Worm (Caenorhabditis elegans): ENCODE results near the gene F53E4.1.
"Not testable (repeated sequence)": the region's sequence is repeated elsewhere in the genome, so short reads cannot be mapped to it uniquely, and the experiment has no call there.

F53E4.1 gene

ce11 chrV:15666718-15667117, 1.4 kb downstream of the F53E4.1 start:
- TF ChIP-seq ref-1 (GFP tag; conservative IDR thresholded peaks at IDR 0.05) = no peak
- TF ChIP-seq ztf-29 (GFP tag; IDR thresholded peaks at IDR 0.05) = no peak
- TF ChIP-seq ztf-23 (GFP tag; IDR thresholded peaks at IDR 0.05) = no peak
- TF ChIP-seq T22C8.4 (GFP tag; IDR thresholded peaks at IDR 0.05) = no peak
- no peak for TF ChIP-seq flt-1 (GFP tag; IDR thresholded peaks at IDR 0.05)
- TF ChIP-seq med-1 (GFP tag; optimal IDR thresholded peaks at IDR 0.05; ENCODE audit: insufficient read depth) = no peak
- TF ChIP-seq tab-1 (GFP tag; IDR thresholded peaks at IDR 0.05) = no peak
- TF ChIP-seq cog-1 (tag; optimal IDR thresholded peaks at IDR 0.05) = no peak
- no peak for TF ChIP-seq klf-2 (GFP tag; conservative IDR thresholded peaks at IDR 0.05)

DNA sequence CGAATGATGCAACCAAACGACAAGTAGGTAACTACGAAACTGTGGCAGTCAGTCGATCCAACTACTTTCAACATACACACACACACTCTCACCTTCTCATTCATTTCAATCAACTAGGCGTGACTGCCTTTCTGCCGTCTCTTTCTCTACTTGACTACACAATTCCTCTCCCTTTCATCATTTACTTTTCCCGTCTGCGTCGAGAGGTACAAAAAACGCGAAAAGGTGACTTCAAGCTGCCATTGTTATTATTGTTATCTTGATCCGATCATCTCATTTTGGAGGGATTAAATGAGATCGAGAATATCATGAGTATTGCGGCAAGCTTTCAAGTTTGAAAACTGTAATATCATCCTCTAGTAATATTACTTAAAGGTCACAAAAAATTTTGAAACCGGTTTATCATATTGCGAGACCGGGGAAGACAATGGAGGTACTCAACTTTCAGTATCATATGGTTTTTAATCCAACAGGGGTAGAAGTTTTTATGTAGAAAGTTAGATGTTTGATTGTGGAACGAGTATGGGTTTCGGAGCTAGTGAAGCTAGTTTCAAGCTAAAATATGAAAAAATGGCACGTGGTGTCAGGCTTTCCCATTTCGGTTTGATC, 3.9 kb downstream of the F53E4.1 start:
- TF ChIP-seq ztf-29 (GFP tag; IDR thresholded peaks at IDR 0.05) (no peak), ztf-23 (GFP tag; IDR thresholded peaks at IDR 0.05) (no peak), klf-2 (GFP tag; conservative IDR thresholded peaks at IDR 0.05) (no peak), med-1 (GFP tag; optimal IDR thresholded peaks at IDR 0.05; ENCODE audit: insufficient read depth) (no peak), tab-1 (GFP tag; IDR thresholded peaks at IDR 0.05) (no peak), flt-1 (GFP tag; IDR thresholded peaks at IDR 0.05) (no peak), cog-1 (tag; optimal IDR thresholded peaks at IDR 0.05) (no peak), T22C8.4 (GFP tag; IDR thresholded peaks at IDR 0.05) (no peak), ref-1 (GFP tag; conservative IDR thresholded peaks at IDR 0.05) (no peak)

DNA sequence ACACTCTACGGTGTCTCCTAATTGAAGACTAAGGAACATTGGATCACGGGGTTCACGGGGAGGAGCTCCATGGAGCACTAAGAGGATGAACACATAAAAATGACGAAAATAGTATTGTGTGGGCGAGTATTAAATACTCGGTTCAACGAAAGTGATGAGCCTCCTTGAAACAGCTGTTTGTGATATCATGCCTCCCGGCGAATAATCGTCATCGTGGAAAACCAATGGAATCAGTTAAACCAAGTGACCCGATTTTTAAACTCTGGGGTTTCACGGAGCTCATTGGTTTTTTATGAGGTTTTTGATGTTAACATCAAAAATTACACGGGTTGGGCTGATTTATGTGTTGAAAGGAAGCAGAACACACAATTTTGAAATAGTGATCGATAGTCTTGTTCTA, 6.5 kb downstream of the F53E4.1 start:
- no peak for TF ChIP-seq med-1 (GFP tag; optimal IDR thresholded peaks at IDR 0.05; ENCODE audit: insufficient read depth)
- TF ChIP-seq flt-1 (GFP tag; IDR thresholded peaks at IDR 0.05) = no peak
- TF ChIP-seq ztf-23 (GFP tag; IDR thresholded peaks at IDR 0.05) = no peak
- no peak for TF ChIP-seq ztf-29 (GFP tag; IDR thresholded peaks at IDR 0.05)
- no peak for TF ChIP-seq tab-1 (GFP tag; IDR thresholded peaks at IDR 0.05)
- TF ChIP-seq T22C8.4 (GFP tag; IDR thresholded peaks at IDR 0.05) = no peak
- TF ChIP-seq klf-2 (GFP tag; conservative IDR thresholded peaks at IDR 0.05) = no peak
- TF ChIP-seq ref-1 (GFP tag; conservative IDR thresholded peaks at IDR 0.05) = no peak
- no peak for TF ChIP-seq cog-1 (tag; optimal IDR thresholded peaks at IDR 0.05)

ce11 chrV:15661003-15661402, 7.1 kb downstream of the F53E4.1 start:
- no peak for TF ChIP-seq ztf-23 (GFP tag; IDR thresholded peaks at IDR 0.05)
- TF ChIP-seq klf-2 (GFP tag; conservative IDR thresholded peaks at IDR 0.05) = no peak
- no peak for TF ChIP-seq flt-1 (GFP tag; IDR thresholded peaks at IDR 0.05)
- TF ChIP-seq med-1 (GFP tag; optimal IDR thresholded peaks at IDR 0.05; ENCODE audit: insufficient read depth) = no peak
- no peak for TF ChIP-seq cog-1 (tag; optimal IDR thresholded peaks at IDR 0.05)
- no peak for TF ChIP-seq tab-1 (GFP tag; IDR thresholded peaks at IDR 0.05)
- no peak for TF ChIP-seq ref-1 (GFP tag; conservative IDR thresholded peaks at IDR 0.05)
- no peak for TF ChIP-seq ztf-29 (GFP tag; IDR thresholded peaks at IDR 0.05)
- TF ChIP-seq T22C8.4 (GFP tag; IDR thresholded peaks at IDR 0.05) = no peak

ce11 chrV:15658262-15659060, 9.6 kb downstream of the F53E4.1 start:
- TF ChIP-seq tab-1 (GFP tag; IDR thresholded peaks at IDR 0.05) (no peak), ref-1 (GFP tag; conservative IDR thresholded peaks at IDR 0.05) (no peak), ztf-29 (GFP tag; IDR thresholded peaks at IDR 0.05) (no peak), flt-1 (GFP tag; IDR thresholded peaks at IDR 0.05) (no peak), ztf-23 (GFP tag; IDR thresholded peaks at IDR 0.05) (no peak), cog-1 (tag; optimal IDR thresholded peaks at IDR 0.05) (no peak), klf-2 (GFP tag; conservative IDR thresholded peaks at IDR 0.05) (no peak), med-1 (GFP tag; optimal IDR thresholded peaks at IDR 0.05; ENCODE audit: insufficient read depth) (no peak), T22C8.4 (GFP tag; IDR thresholded peaks at IDR 0.05) (no peak)

DNA sequence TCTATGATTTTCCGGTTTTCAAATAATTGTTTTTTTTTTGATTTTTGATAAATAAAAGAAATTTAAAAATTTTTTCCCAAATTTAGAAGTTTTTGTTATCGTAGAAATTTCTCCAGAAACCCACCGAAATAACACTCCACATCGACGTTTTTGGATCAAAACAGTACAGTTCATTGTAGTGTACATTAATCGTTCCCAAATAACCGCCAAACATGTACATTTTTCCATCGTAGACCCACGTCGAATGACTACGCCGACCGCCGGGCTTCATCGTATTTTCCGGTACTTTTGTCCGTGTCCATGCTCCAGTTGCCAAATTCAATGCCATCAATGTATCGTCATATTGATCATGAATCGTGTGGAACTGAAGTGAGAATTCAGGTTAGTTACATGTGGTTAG, 14.0 kb downstream of the F53E4.1 start, which contains the start of gene F53E4.2:
Gene F53E4.2 (plus strand): TSS at position 301 of the 400 bp plus-strand sequence.
- no peak for TF ChIP-seq ref-1 (GFP tag; conservative IDR thresholded peaks at IDR 0.05)
- TF ChIP-seq med-1 (GFP tag; optimal IDR thresholded peaks at IDR 0.05; ENCODE audit: insufficient read depth) = no peak
- no peak for TF ChIP-seq T22C8.4 (GFP tag; IDR thresholded peaks at IDR 0.05)
- no peak for TF ChIP-seq ztf-23 (GFP tag; IDR thresholded peaks at IDR 0.05)
- TF ChIP-seq klf-2 (GFP tag; conservative IDR thresholded peaks at IDR 0.05) = no peak

ce11 chrV:15652147-15652546, 16.0 kb downstream of the F53E4.1 start:
- no peak for TF ChIP-seq cog-1 (tag; optimal IDR thresholded peaks at IDR 0.05)
- TF ChIP-seq T22C8.4 (GFP tag; IDR thresholded peaks at IDR 0.05) = no peak
- no peak for TF ChIP-seq klf-2 (GFP tag; conservative IDR thresholded peaks at IDR 0.05)
- no peak for TF ChIP-seq ztf-23 (GFP tag; IDR thresholded peaks at IDR 0.05)
- TF ChIP-seq ref-1 (GFP tag; conservative IDR thresholded peaks at IDR 0.05) = no peak
- no peak for TF ChIP-seq flt-1 (GFP tag; IDR thresholded peaks at IDR 0.05)
- no peak for TF ChIP-seq ztf-29 (GFP tag; IDR thresholded peaks at IDR 0.05)
- TF ChIP-seq med-1 (GFP tag; optimal IDR thresholded peaks at IDR 0.05; ENCODE audit: insufficient read depth) = no peak
- TF ChIP-seq tab-1 (GFP tag; IDR thresholded peaks at IDR 0.05) = no peak

DNA sequence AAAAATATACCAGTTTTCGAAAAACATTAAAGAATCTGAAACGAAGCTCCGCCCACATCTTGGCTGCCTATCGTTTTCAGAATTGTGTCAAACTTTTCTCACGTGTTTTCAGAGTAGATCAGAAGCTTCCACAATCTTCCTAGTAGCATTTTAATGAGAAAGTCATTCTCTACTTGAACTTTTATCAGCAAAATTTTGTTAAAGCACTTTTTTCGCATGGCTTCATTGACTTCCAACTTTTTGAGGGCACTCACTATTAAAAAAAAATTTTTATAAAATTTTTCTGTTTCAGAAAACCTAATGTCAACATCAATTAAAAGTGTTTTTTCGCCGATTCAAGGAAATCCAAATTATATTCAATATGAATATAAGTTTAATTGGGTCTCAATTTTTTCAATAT, 17.9 kb downstream of the F53E4.1 start, which contains the start of gene sru-42:
Gene sru-42 (plus strand): TSS at position 301 of the 400 bp plus-strand sequence.
- TF ChIP-seq ztf-29 (GFP tag; IDR thresholded peaks at IDR 0.05) (no peak), flt-1 (GFP tag; IDR thresholded peaks at IDR 0.05) (no peak), cog-1 (tag; optimal IDR thresholded peaks at IDR 0.05) (no peak), tab-1 (GFP tag; IDR thresholded peaks at IDR 0.05) (no peak), med-1 (GFP tag; optimal IDR thresholded peaks at IDR 0.05; ENCODE audit: insufficient read depth) (no peak), ztf-23 (GFP tag; IDR thresholded peaks at IDR 0.05) (no peak), ref-1 (GFP tag; conservative IDR thresholded peaks at IDR 0.05) (no peak), klf-2 (GFP tag; conservative IDR thresholded peaks at IDR 0.05) (no peak), T22C8.4 (GFP tag; IDR thresholded peaks at IDR 0.05) (no peak)

DNA sequence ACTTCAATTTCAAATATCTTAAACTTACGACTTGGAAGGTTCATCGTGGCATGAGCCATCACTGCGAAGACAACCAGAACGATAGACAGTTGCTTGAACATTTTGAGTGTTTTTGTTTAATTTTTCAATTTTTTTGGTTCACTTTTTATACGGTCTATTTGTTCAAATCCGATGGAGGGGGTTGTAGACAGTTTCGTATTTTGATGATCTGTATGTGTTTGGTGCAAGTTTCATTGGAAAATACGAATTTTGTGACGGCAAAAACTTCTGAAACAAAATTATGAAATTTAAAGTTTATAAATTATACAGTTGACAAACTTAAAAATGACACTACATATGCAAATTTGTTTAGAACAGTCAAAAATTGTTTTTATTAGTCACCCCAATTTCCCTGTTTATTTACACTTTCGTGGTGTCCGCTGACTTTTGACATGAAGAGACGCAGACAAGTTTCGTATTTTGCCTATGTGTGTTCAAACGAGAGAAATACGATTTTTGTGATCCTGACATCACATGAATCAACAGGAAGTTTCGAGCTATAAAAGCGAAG, 20.5 kb downstream of the F53E4.1 start, which contains the start of the genes C55A1.7 and C55A1.6:
Gene C55A1.7 (minus strand): TSS at position 101 of the 550 bp plus-strand sequence.
Gene C55A1.6 (plus strand): TSS at position 500 of the 550 bp plus-strand sequence.
- TF ChIP-seq T22C8.4, tab-1, flt-1 (GFP tag; IDR thresholded peaks at IDR 0.05): not testable (repeated sequence)
